Fruit fly (Drosophila melanogaster): ENCODE measurements around the gene bigmax.

The bigmax gene

DNA sequence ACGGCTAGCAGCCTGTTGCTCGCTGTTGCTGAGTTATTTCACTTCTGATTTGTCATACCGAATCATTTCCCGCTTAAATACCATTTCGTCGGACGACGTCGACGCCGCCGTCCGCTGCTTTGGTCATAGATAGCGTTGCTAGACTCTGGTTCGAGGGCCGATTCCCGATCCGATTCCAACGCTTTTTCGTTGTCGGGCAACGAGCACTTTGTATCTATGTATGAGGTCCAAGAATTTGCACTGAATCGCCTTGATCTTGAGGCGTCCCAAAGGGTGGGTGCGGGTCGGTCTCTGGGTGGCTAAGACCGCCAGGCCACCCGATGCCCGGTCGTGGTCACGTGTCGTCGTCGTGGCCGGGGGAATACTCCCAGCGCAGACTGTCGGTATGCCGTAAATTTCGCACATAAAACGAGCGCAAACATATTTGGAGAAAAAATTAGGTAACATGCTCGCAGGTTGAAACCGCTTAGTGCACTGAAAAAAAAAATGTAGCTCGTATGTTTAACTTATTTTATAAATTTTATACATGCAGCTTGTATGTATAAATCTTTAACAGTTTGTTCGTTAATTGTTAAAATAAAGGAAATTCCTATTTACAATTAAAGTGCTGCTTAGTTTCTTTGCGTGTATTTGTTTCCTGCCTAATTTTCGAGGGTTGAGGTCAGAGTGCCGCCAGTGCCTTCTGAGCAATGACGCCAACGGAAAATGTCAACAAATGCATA lies 4.0 kb upstream of the bigmax start, which contains the start of gene CG3348 (continued):
- TF ChIP-seq Nf-YB (GFP tag; optimal IDR thresholded peaks at IDR 0.05) (peak; percentile 27), jumu (GFP tag; optimal IDR thresholded peaks at IDR 0.05) (peak; percentile 8), CG18011 (GFP tag; optimal IDR thresholded peaks at IDR 0.05) (peak; percentile 20), nmo (GFP tag; optimal IDR thresholded peaks at IDR 0.05) (peak; percentile 73), Myb (GFP tag; optimal IDR thresholded peaks at IDR 0.05) (peak; percentile 50), CG7839 (tag; optimal IDR thresholded peaks at IDR 0.05) (peak; percentile 80), Camta (GFP tag; optimal IDR thresholded peaks at IDR 0.05) (peak; percentile 35), hkb (optimal IDR thresholded peaks at IDR 0.05) (no peak), hkb (GFP tag; IDR thresholded peaks at IDR 0.05) (peak; percentile 68), CG7786 (GFP tag; optimal IDR thresholded peaks at IDR 0.05) (peak; percentile 61), Bgb (GFP tag; IDR thresholded peaks at IDR 0.05; ENCODE audit: partially characterized antibody) (no peak), Aef1 (GFP tag; IDR thresholded peaks at IDR 0.05) (peak; percentile 75), CG18764 (GFP tag; optimal IDR thresholded peaks at IDR 0.05) (peak; percentile 4), CG11504 (tag; optimal IDR thresholded peaks at IDR 0.05) (peak; percentile 78), CG9797 (GFP tag; optimal IDR thresholded peaks at IDR 0.05) (no peak), Vsx1 (GFP tag; optimal IDR thresholded peaks at IDR 0.05) (no peak), NC2β (GFP tag; optimal IDR thresholded peaks at IDR 0.05) (peak; percentile 2), danr (GFP tag; IDR thresholded peaks at IDR 0.05) (peak; percentile 51; the same call in 1 of the 2 replicates), Dip2 (GFP tag; IDR thresholded peaks at IDR 0.05) (no peak), gsb (GFP tag; IDR thresholded peaks at IDR 0.05) (no peak), run (tag; optimal IDR thresholded peaks at IDR 0.05) (no peak), MESR4 (GFP tag; optimal IDR thresholded peaks at IDR 0.05) (no peak), hb (GFP tag; IDR thresholded peaks at IDR 0.05; ENCODE audit: partially characterized antibody) (no peak), Mes4 (GFP tag; optimal IDR thresholded peaks at IDR 0.05) (no peak), Hey (tag; optimal IDR thresholded peaks at IDR 0.05) (no peak), zf30C (GFP tag; optimal IDR thresholded peaks at IDR 0.05) (peak; percentile 39), ttk (GFP tag; IDR thresholded peaks at IDR 0.05) (peak; percentile 63), HLHmδ (GFP tag; optimal IDR thresholded peaks at IDR 0.05) (no peak), CG1647 (GFP tag; optimal IDR thresholded peaks at IDR 0.05) (peak; percentile 69), Hr3 (GFP tag; optimal IDR thresholded peaks at IDR 0.05) (peak; percentile 58), CG12299 (tag; optimal IDR thresholded peaks at IDR 0.05) (peak; percentile 30), CG3407 (GFP tag; optimal IDR thresholded peaks at IDR 0.05) (no peak), CG15479 (GFP tag; optimal IDR thresholded peaks at IDR 0.05) (no peak), gt (GFP tag; IDR thresholded peaks at IDR 0.05) (no peak), CG13775 (GFP tag; optimal IDR thresholded peaks at IDR 0.05) (peak; percentile 73), CG33213 (GFP tag; optimal IDR thresholded peaks at IDR 0.05) (peak; percentile 56), CG8089 (GFP tag; optimal IDR thresholded peaks at IDR 0.05) (no peak), fru (optimal IDR thresholded peaks at IDR 0.05) (no peak), grn (GFP tag; optimal IDR thresholded peaks at IDR 0.05) (no peak), fd102C (GFP tag; optimal IDR thresholded peaks at IDR 0.05) (no peak), Hand (GFP tag; optimal IDR thresholded peaks at IDR 0.05) (peak; percentile 36), CG4404 (GFP tag; IDR thresholded peaks at IDR 0.05) (peak; percentile 61), Sry-δ (GFP tag; optimal IDR thresholded peaks at IDR 0.05) (no peak), MTF-1 (GFP tag; optimal IDR thresholded peaks at IDR 0.05; ENCODE audit: borderline replicate concordance) (no peak), HLH54F (GFP tag; optimal IDR thresholded peaks at IDR 0.05) (peak; percentile 64), ftz-f1 (GFP tag; optimal IDR thresholded peaks at IDR 0.05) (peak; percentile 13), row (GFP tag; IDR thresholded peaks at IDR 0.05) (peak; percentile 74), Usf (GFP tag; optimal IDR thresholded peaks at IDR 0.05) (peak; percentile 81), CG42726 (GFP tag; IDR thresholded peaks at IDR 0.05; ENCODE audit: partially characterized antibody) (no peak), eve (GFP tag; optimal IDR thresholded peaks at IDR 0.05) (no peak), Ets97D (GFP tag; optimal IDR thresholded peaks at IDR 0.05) (peak; percentile 6)

Data from whole organism, embryonic.